Worm (Caenorhabditis elegans): ENCODE results near the gene W08G11.1.
"Not testable (repeated sequence)": the region's sequence is repeated elsewhere in the genome, so short reads cannot be mapped to it uniquely, and the experiment has no call there.

W08G11.1 gene

ce11 chrV:16336326-16336725 lies 10.5 kb upstream of the W08G11.1 start, which contains the start of gene srw-87:
TSS of gene srw-87 (plus strand) at chrV:16336626.
- no peak for TF ChIP-seq tbx-2 (tag; optimal IDR thresholded peaks at IDR 0.05)
- no peak for TF ChIP-seq tbx-7 (tag; optimal IDR thresholded peaks at IDR 0.05)
- no peak for TF ChIP-seq rnt-1 (tag; optimal IDR thresholded peaks at IDR 0.05)
- no peak for TF ChIP-seq ceh-34 (tag; optimal IDR thresholded peaks at IDR 0.05)
- no peak for TF ChIP-seq C38D4.7 (GFP tag; optimal IDR thresholded peaks at IDR 0.05)
- no peak for TF ChIP-seq pqm-1 (tag; optimal IDR thresholded peaks at IDR 0.05)
- no peak for TF ChIP-seq ztf-16 (tag; optimal IDR thresholded peaks at IDR 0.05)
- no peak for TF ChIP-seq ets-4 (tag; optimal IDR thresholded peaks at IDR 0.05)
- no peak for TF ChIP-seq fkh-10 (GFP tag; optimal IDR thresholded peaks at IDR 0.05)
- TF ChIP-seq ceh-30 (tag; optimal IDR thresholded peaks at IDR 0.05): no peak
- TF ChIP-seq sox-2 (GFP tag; IDR thresholded peaks at IDR 0.05): no peak
- TF ChIP-seq eyg-1 (tag; optimal IDR thresholded peaks at IDR 0.05): no peak
- TF ChIP-seq dve-1 (tag; optimal IDR thresholded peaks at IDR 0.05): no peak
- no peak for TF ChIP-seq pat-9 (tag; optimal IDR thresholded peaks at IDR 0.05)
- no peak for TF ChIP-seq elt-4 (tag; optimal IDR thresholded peaks at IDR 0.05)

- TF ChIP-seq pqm-1, tbx-2, syd-9 (tag; optimal IDR thresholded peaks at IDR 0.05): not testable (repeated sequence)
Measured at ce11 chrV:16338287-16339092, 8.4 kb upstream of the W08G11.1 start, which contains the start of gene slc-9B.2. TSS of gene slc-9B.2 (plus strand) at chrV:16339042.

- TF ChIP-seq ceh-22 (tag; optimal IDR thresholded peaks at IDR 0.05): no peak
- peak; percentile 22 for TF ChIP-seq elt-2 (tag; optimal IDR thresholded peaks at IDR 0.05)
- no peak for TF ChIP-seq eyg-1 (tag; optimal IDR thresholded peaks at IDR 0.05)
- TF ChIP-seq K02D7.2 (tag; optimal IDR thresholded peaks at IDR 0.05): no peak
- no peak for TF ChIP-seq npax-4 (tag; optimal IDR thresholded peaks at IDR 0.05)
- no peak for TF ChIP-seq tbx-2 (tag; optimal IDR thresholded peaks at IDR 0.05)
Measured at ce11 chrV:16342258-16342618, 4.6 kb upstream of the W08G11.1 start, which contains the start of gene nhr-193. TSS of gene nhr-193 (plus strand) at chrV:16342308.

ce11 chrV:16350061-16350460 lies 3.2 kb downstream of the W08G11.1 start:
- TF ChIP-seq hlh-30 (tag; optimal IDR thresholded peaks at IDR 0.05; ENCODE audit: insufficient read depth) (no peak), C38D4.7 (GFP tag; optimal IDR thresholded peaks at IDR 0.05) (no peak), ref-2 (tag; optimal IDR thresholded peaks at IDR 0.05) (no peak), npax-4 (tag; optimal IDR thresholded peaks at IDR 0.05) (no peak), ceh-34 (tag; optimal IDR thresholded peaks at IDR 0.05) (no peak), zip-5 (tag; optimal IDR thresholded peaks at IDR 0.05) (no peak), ceh-14 (tag; optimal IDR thresholded peaks at IDR 0.05) (no peak), rnt-1 (tag; optimal IDR thresholded peaks at IDR 0.05) (no peak)

ce11 chrV:16350775-16351378 lies 4.0 kb downstream of the W08G11.1 start:
- TF ChIP-seq ceh-22 (tag; optimal IDR thresholded peaks at IDR 0.05): no peak
- peak; percentile 17 for TF ChIP-seq unc-42 (tag; optimal IDR thresholded peaks at IDR 0.05)
- TF ChIP-seq rnt-1 (tag; optimal IDR thresholded peaks at IDR 0.05): peak; percentile 37
- peak; percentile 49 for TF ChIP-seq ceh-18 (tag; optimal IDR thresholded peaks at IDR 0.05)
- no peak for TF ChIP-seq F13H6.1 (tag; optimal IDR thresholded peaks at IDR 0.05)
- peak; percentile 71 for TF ChIP-seq nfya-1 (tag; optimal IDR thresholded peaks at IDR 0.05)
- peak; percentile 29 for TF ChIP-seq ceh-31 (tag; optimal IDR thresholded peaks at IDR 0.05)

- TF ChIP-seq sdc-2 (tag; optimal IDR thresholded peaks at IDR 0.05) (no peak), hlh-15 (tag; optimal IDR thresholded peaks at IDR 0.05) (no peak), ceh-30 (tag; optimal IDR thresholded peaks at IDR 0.05) (no peak), ceh-22 (tag; optimal IDR thresholded peaks at IDR 0.05) (no peak)
Measured at ce11 chrV:16351757-16352156, 4.9 kb downstream of the W08G11.1 start.

Data from whole organism, late embryonic.